Worm (Caenorhabditis elegans): ENCODE results near the gene abts-2.

abts-2 gene

DNA sequence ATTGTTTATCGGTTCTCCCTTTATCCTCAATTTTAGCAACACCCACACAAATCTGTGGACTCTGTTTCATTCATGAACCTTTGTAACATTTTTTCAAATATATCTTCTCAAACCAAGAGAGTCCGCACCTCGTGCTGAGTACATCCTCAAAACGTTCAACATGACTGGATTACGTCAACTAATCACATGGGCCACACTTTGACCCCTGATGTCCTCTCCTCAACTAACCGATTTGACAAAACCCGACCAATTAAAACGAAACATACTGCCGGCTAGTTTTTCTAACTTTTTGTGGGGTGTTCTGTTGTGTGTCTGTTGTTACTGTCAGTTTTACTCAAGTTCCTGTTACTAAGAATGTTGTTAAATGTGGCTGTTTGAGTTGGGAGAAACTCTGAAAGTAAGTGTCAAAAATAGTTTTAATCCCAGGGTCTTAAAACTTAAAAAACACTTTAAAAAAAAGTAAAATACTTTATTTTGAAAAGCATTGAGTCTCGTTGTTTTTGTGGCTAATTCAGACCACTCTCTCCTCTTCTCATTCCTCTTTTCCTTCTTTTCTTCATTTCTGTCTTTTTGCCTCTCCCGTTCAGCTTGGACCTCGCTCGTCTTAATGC, 29.8 kb upstream of the abts-2 start:
- no peak for TF ChIP-seq lag-1 (GFP tag; IDR thresholded peaks at IDR 0.05)
- no peak for TF ChIP-seq nfya-2 (GFP tag; IDR thresholded peaks at IDR 0.05)
- TF ChIP-seq pha-4 (tag; optimal IDR thresholded peaks at IDR 0.05) = no peak
- TF ChIP-seq madf-10 (tag; optimal IDR thresholded peaks at IDR 0.05) = no peak
- no peak for TF ChIP-seq B0261.1 (tag; optimal IDR thresholded peaks at IDR 0.05)
- TF ChIP-seq nhr-90 (tag; optimal IDR thresholded peaks at IDR 0.05) = no peak
- no peak for TF ChIP-seq nhr-120 (GFP tag; IDR thresholded peaks at IDR 0.05)
- no peak for TF ChIP-seq C06A6.2 (GFP tag; conservative IDR thresholded peaks at IDR 0.05)
- TF ChIP-seq ztf-26 (tag; optimal IDR thresholded peaks at IDR 0.05) = no peak
- TF ChIP-seq lsl-1 (GFP tag; optimal IDR thresholded peaks at IDR 0.05) = no peak
- no peak for TF ChIP-seq D2030.7 (GFP tag; IDR thresholded peaks at IDR 0.05)
- no peak for TF ChIP-seq fkh-3 (tag; optimal IDR thresholded peaks at IDR 0.05)
- no peak for TF ChIP-seq ztf-25 (GFP tag; IDR thresholded peaks at IDR 0.05)
- no peak for TF ChIP-seq Y95B8A.8 (GFP tag; IDR thresholded peaks at IDR 0.05)
- no peak for TF ChIP-seq repo-1 (tag; optimal IDR thresholded peaks at IDR 0.05)
- no peak for TF ChIP-seq B0035.1 (tag; optimal IDR thresholded peaks at IDR 0.05)
- no peak for TF ChIP-seq mel-28 (tag; optimal IDR thresholded peaks at IDR 0.05; ENCODE audit: borderline replicate concordance)

DNA sequence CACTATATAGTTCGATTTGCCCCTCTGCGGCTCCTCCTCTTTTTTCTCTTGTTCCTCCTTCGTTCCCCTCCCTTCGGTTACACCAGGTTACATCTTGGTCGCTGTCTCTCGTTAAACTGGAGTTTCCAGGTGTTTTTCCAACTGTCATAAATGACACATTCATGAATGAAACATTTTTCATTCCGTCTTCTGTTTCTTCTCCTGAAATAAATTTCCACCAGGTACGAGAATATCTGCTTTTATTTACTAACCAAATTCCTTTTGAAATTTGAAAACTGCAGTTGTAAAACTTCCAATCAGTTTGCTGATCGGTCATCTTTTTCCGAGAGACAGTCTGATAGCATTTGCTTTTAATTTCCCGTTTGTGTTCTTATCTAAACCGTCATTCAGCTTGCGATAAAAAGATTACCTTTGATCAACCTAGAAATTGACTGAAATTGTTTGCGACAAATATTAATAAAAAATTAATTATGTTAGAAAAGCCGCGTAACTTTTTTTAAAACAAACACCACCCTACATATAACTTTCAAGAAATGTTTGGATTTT, 29.2 kb upstream of the abts-2 start, which contains the start of gene C35C5.10:
Gene C35C5.10 (plus strand): TSS at position 51 of the 546 bp plus-strand sequence.
- TF ChIP-seq nhr-80 (tag; optimal IDR thresholded peaks at IDR 0.05) (peak; percentile 87), ceh-58 (GFP tag; IDR thresholded peaks at IDR 0.05) (no peak)

DNA sequence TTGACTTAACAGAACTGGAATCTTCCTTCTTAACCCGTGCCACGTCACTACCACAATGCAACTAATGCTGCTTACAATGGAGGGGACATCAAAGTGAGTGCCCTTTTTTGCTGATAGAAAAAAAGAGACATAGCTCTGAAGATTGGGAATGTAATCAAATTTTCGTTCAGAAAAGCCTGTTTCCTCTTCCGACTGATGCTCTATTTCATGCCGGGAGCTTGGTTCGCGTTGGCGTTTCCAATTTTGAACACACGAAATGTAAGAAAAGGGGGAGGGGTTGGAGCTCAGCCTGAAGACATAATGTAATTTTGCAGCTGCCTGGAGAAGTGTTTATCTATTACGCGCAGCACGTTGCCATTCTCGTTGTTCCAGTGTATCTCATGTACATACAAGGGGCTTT, 27.3 kb upstream of the abts-2 start:
- TF ChIP-seq somi-1 (GFP tag; optimal IDR thresholded peaks at IDR 0.05) (no peak), nhr-90 (tag; optimal IDR thresholded peaks at IDR 0.05) (no peak), K11D2.4 (GFP tag; IDR thresholded peaks at IDR 0.05) (0 out of 2 replicates have a peak, but pooled peaks have one; percentile 25), ceh-79 (tag; optimal IDR thresholded peaks at IDR 0.05) (no peak)

DNA sequence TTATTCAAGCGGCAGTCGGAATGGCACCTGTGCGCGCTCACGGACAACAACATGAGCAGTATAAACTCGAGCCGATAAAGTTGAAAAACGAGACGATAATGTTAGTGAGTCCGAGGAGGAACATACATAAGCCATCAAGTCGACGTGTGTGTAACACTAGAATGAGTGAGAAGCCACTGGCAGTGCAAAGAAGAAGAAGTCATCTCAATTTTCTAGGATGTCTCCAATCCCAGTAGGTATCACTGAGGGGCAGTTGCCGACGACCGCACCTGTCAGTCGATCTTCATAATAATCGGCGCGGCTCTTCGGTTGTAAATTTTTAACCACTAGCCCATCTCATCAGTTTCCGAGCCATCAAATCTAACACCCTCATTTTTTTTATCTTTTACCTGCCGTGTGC, 25.4 kb upstream of the abts-2 start:
- no peak for TF ChIP-seq cebp-1 (GFP tag; IDR thresholded peaks at IDR 0.05)
- TF ChIP-seq cebp-1 (tag; optimal IDR thresholded peaks at IDR 0.05) = peak; percentile 32
- no peak for TF ChIP-seq lin-35 (GFP tag; optimal IDR thresholded peaks at IDR 0.05)

DNA sequence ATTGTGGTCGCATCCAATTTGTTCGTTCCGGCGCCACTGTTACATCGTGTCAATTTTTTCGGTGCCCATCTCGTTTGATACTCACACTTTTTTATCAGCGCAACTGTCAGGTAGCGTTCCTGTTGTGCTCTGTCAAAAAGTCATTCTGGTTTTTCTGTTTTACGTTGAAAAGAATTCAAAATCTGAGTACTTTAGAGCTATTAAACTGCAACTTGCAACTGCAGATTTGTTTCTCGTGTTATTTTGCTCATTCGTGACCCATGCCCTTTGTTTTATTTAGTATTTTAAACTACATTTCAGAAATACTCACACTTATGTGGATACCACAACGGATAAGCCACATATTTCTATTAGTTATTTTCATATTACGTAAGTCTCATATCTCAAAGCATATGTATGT, 24.9 kb upstream of the abts-2 start, which contains the start of gene lev-8:
Gene lev-8 (plus strand): TSS at position 301 of the 400 bp plus-strand sequence.
- TF ChIP-seq nfyb-1 (GFP tag; IDR thresholded peaks at IDR 0.05) = no peak
- TF ChIP-seq hmg-20 (GFP tag; IDR thresholded peaks at IDR 0.05) = no peak
- no peak for TF ChIP-seq K11D2.4 (GFP tag; IDR thresholded peaks at IDR 0.05)
- no peak for TF ChIP-seq F55B11.4 (tag; optimal IDR thresholded peaks at IDR 0.05; ENCODE audit: borderline replicate concordance, insufficient read depth)
- TF ChIP-seq ceh-79 (tag; optimal IDR thresholded peaks at IDR 0.05) = no peak
- no peak for TF ChIP-seq ztf-25 (GFP tag; IDR thresholded peaks at IDR 0.05)
- TF ChIP-seq ztf-28 (GFP tag; IDR thresholded peaks at IDR 0.05) = no peak
- no peak for TF ChIP-seq chd-7 (tag; optimal IDR thresholded peaks at IDR 0.05)
- no peak for TF ChIP-seq attf-3 (GFP tag; conservative IDR thresholded peaks at IDR 0.05)
- TF ChIP-seq T26A5.8 (tag; optimal IDR thresholded peaks at IDR 0.05) = no peak
- no peak for TF ChIP-seq mcd-1 (GFP tag; IDR thresholded peaks at IDR 0.05)
